Worm (Caenorhabditis elegans) whole organism, L3 larva: ENCODE results near the gene vab-8.

Experiments
- ZK546.5 ChIP-seq: sonication (generic microtip); optimal IDR thresholded peaks from 2 replicates; lab custom pipeline; 2017; ENCODE audit warnings: missing biosample characterization, missing genetic modification characterization
- ama-1 ChIP-seq: fragments of 150-350 bp; optimal IDR thresholded peaks from 2 replicates; lab custom pipeline; 2018
- ceh-16 ChIP-seq: sonication (generic microtip); optimal IDR thresholded peaks from 2 replicates; lab custom pipeline; 2017; ENCODE audit warnings: missing biosample characterization, missing genetic modification characterization
- ceh-82 ChIP-seq: fragments of 150-350 bp; optimal IDR thresholded peaks from 2 replicates; lab custom pipeline; 2014; ENCODE audit warnings: missing biosample characterization, missing genetic modification characterization
- ceh-9 ChIP-seq: sonication (generic microtip); optimal IDR thresholded peaks from 2 replicates; lab custom pipeline; 2018; ENCODE audit warnings: missing biosample characterization, missing genetic modification characterization
- egl-27 ChIP-seq: sonication (generic microtip); optimal IDR thresholded peaks from 4 replicates; lab custom pipeline; 2017; ENCODE audit warnings: missing biosample characterization, missing genetic modification reagents, missing genetic modification characterization
- egl-5 ChIP-seq: fragments of 150-350 bp; optimal IDR thresholded peaks from 2 replicates; lab custom pipeline; 2017; ENCODE audit warnings: missing biosample characterization, missing genetic modification reagents, missing genetic modification characterization, inconsistent platforms
- elt-2 ChIP-seq: sonication (generic microtip); optimal IDR thresholded peaks from 2 replicates; lab custom pipeline; 2016; ENCODE audit warnings: missing genetic modification reagents, mild to moderate bottlenecking, missing genetic modification characterization, missing compliant biosample characterization
- elt-3 ChIP-seq, 3 experiments: fragments of 150-350 bp in 1 of 3; sonication (generic microtip) in 2 of 3; optimal IDR thresholded peaks; 2 replicates in 2 of 3; 4 replicates in 1 of 3; lab custom pipeline; 2014 to 2017; ENCODE audit warnings: missing biosample characterization in 3 of 3, missing genetic modification characterization in 3 of 3
- eor-1 ChIP-seq, 2 experiments: fragments of 150-350 bp; optimal IDR thresholded peaks; 2 replicates each; lab custom pipeline; 2014 to 2018; ENCODE audit warnings: missing biosample characterization in 2 of 2, missing genetic modification characterization in 2 of 2
- fkh-10 ChIP-seq: sonication (generic microtip); optimal IDR thresholded peaks from 2 replicates; lab custom pipeline; 2017; ENCODE audit warnings: missing biosample characterization, missing genetic modification reagents, missing genetic modification characterization
- fkh-2 ChIP-seq: fragments of 150-350 bp; optimal IDR thresholded peaks from 2 replicates; lab custom pipeline; 2014; ENCODE audit warnings: missing biosample characterization, missing genetic modification reagents, missing genetic modification characterization
- fos-1 ChIP-seq: fragments of 150-350 bp; optimal IDR thresholded peaks from 2 replicates; lab custom pipeline; 2014; ENCODE audit warnings: missing biosample characterization, missing genetic modification characterization
- jun-1 ChIP-seq: fragments of 150-350 bp; optimal IDR thresholded peaks from 2 replicates; lab custom pipeline; 2014; ENCODE audit warnings: missing biosample characterization, missing genetic modification reagents, missing genetic modification characterization
- lin-15B ChIP-seq: fragments of 150-350 bp; optimal IDR thresholded peaks from 2 replicates; lab custom pipeline; 2014; ENCODE audit warnings: missing biosample characterization, missing genetic modification characterization
- lin-39 ChIP-seq: fragments of 150-350 bp; optimal IDR thresholded peaks from 2 replicates; lab custom pipeline; 2018; ENCODE audit warnings: missing biosample characterization, missing genetic modification reagents, missing genetic modification characterization
- lsy-12 ChIP-seq: sonication (generic microtip); optimal IDR thresholded peaks from 2 replicates; lab custom pipeline; 2016; ENCODE audit warnings: mild to moderate bottlenecking, missing genetic modification characterization, missing compliant biosample characterization
- mdl-1 ChIP-seq: fragments of 150-350 bp; optimal IDR thresholded peaks from 2 replicates; lab custom pipeline; 2014; ENCODE audit warnings: missing biosample characterization, missing genetic modification characterization
- mml-1 ChIP-seq: fragments of 150-350 bp; sonication (generic microtip); optimal IDR thresholded peaks from 3 replicates; lab custom pipeline; 2014; ENCODE audit warnings: missing biosample characterization, missing genetic modification characterization
- nfya-1 ChIP-seq: sonication (generic microtip); optimal IDR thresholded peaks from 2 replicates; lab custom pipeline; 2017; ENCODE audit warnings: missing genetic modification characterization, mild to moderate bottlenecking, missing compliant biosample characterization, antibody characterized with exemption, moderate library complexity; ENCODE audit not compliant: insufficient read depth
- nhr-11 ChIP-seq: fragments of 150-350 bp; optimal IDR thresholded peaks from 2 replicates; lab custom pipeline; 2014; ENCODE audit warnings: missing biosample characterization, missing genetic modification characterization
- nhr-12 ChIP-seq: fragments of 150-350 bp; optimal IDR thresholded peaks from 2 replicates; lab custom pipeline; 2014; ENCODE audit warnings: missing biosample characterization, missing genetic modification characterization
- nhr-23 ChIP-seq: fragments of 150-350 bp; optimal IDR thresholded peaks from 2 replicates; lab custom pipeline; 2014; ENCODE audit warnings: missing biosample characterization, missing genetic modification reagents, missing genetic modification characterization
- nhr-43 ChIP-seq: sonication (generic microtip); optimal IDR thresholded peaks from 2 replicates; lab custom pipeline; 2016; ENCODE audit warnings: mild to moderate bottlenecking, missing genetic modification characterization, missing compliant biosample characterization; ENCODE audit not compliant: poor library complexity, severe bottlenecking
- nhr-76 ChIP-seq: fragments of 150-350 bp; sonication (generic microtip); optimal IDR thresholded peaks from 5 replicates; lab custom pipeline; 2014; ENCODE audit warnings: missing biosample characterization, missing genetic modification characterization
- nhr-77 ChIP-seq: fragments of 150-350 bp; optimal IDR thresholded peaks from 2 replicates; lab custom pipeline; 2014; ENCODE audit warnings: missing biosample characterization, missing genetic modification characterization
- pha-4 ChIP-seq: fragments of 150-350 bp; optimal IDR thresholded peaks from 2 replicates; lab custom pipeline; 2014; ENCODE audit warnings: missing biosample characterization, missing genetic modification reagents, missing genetic modification characterization
- pqm-1 ChIP-seq: fragments of 150-350 bp; optimal IDR thresholded peaks from 2 replicates; lab custom pipeline; 2017; ENCODE audit warnings: missing biosample characterization, missing genetic modification characterization, inconsistent platforms
- sea-2 ChIP-seq: fragments of 150-350 bp; sonication (generic microtip); optimal IDR thresholded peaks from 4 replicates; lab custom pipeline; 2014; ENCODE audit warnings: missing biosample characterization, missing genetic modification reagents, missing genetic modification characterization
- skn-1 ChIP-seq: fragments of 150-350 bp; optimal IDR thresholded peaks from 2 replicates; lab custom pipeline; 2014; ENCODE audit warnings: missing biosample characterization, missing genetic modification characterization
- snpc-4 ChIP-seq: fragments of 150-350 bp; optimal IDR thresholded peaks from 2 replicates; lab custom pipeline; 2014; ENCODE audit warnings: missing biosample characterization, missing genetic modification characterization
- unc-39 ChIP-seq: sonication (generic microtip); optimal IDR thresholded peaks from 4 replicates; lab custom pipeline; 2017; ENCODE audit warnings: missing biosample characterization, missing genetic modification characterization
- unc-62 ChIP-seq: fragments of 150-350 bp; sonication (generic microtip); optimal IDR thresholded peaks from 4 replicates; lab custom pipeline; 2014; ENCODE audit warnings: missing biosample characterization, missing genetic modification reagents, missing genetic modification characterization
- ztf-11 ChIP-seq: fragments of 150-350 bp; optimal IDR thresholded peaks from 2 replicates; lab custom pipeline; 2014; ENCODE audit warnings: missing biosample characterization, missing genetic modification characterization
- ztf-4 ChIP-seq: fragments of 150-350 bp; optimal IDR thresholded peaks from 2 replicates; lab custom pipeline; 2014; ENCODE audit warnings: missing biosample characterization, missing genetic modification characterization

vab-8 gene

DNA sequence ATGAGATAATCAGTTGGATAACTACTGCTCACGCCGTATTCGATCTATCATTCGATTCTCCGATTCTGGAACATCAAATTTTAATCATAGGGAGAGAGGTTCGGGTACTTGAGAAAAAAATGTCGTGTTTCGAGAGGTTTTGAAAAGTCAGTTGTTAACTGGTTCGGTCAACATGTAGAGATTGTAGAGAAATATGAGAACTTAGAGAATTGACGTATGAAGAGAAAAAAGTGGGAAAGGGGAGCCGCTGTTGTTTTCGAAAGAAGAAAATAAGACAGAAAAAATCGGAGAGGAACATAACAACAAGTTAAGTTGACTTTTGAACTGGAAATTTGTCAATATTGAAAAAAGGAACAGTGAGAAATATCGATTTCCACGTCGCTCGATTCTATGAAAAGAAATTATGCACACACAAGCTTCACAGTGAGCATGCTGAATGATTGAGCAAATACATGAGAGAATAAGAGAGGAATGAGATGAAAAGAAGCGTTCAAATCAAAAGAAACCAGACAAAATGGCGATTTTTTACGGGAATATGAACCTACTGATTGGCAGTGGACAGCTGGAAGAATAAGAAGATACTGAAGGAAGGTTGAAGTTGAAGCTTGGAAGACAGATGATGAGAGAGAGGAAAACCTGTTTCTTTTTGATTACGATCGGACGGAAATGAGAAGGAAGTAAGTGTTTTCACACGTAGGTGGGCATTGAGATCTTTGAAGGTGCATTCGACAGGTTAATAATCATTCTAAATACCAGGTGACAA, 32.0 kb downstream of the vab-8 start, which contains the start of the genes T04H1.13, slfl-5 and rad-50:
T04H1.13 (minus strand) TSS at position 51 of the 763 bp plus-strand sequence.
slfl-5 (minus strand) TSS at position 65 of the 763 bp plus-strand sequence.
rad-50 (plus strand) TSS at position 667 of the 763 bp plus-strand sequence.
- peak; percentile 20 for TF ChIP-seq nhr-23 (tag; lab: Kevin White, UChicago)
- peak; percentile 9 for TF ChIP-seq snpc-4
- no peak for TF ChIP-seq fos-1 (tag; lab: Kevin White, UChicago)
- TF ChIP-seq pha-4 (tag; lab: Kevin White, UChicago), result peak; percentile 96
- TF ChIP-seq ztf-4, result no peak
- no peak for TF ChIP-seq fkh-10 (GFP tag; lab: Kevin White, UChicago)
- TF ChIP-seq unc-39 (tag; lab: Kevin White, UChicago), result no peak
- TF ChIP-seq lin-39 (tag; lab: Kevin White, UChicago), result no peak
- no peak for TF ChIP-seq nhr-12

ce11 chrV:12245777-12246452, 32.8 kb downstream of the vab-8 start:
- peak; percentile 63 for TF ChIP-seq elt-2 (tag; lab: Kevin White, UChicago)
- no peak for TF ChIP-seq ztf-4
- TF ChIP-seq pha-4 (tag; lab: Kevin White, UChicago), result peak; percentile 23
- peak; percentile 19 for TF ChIP-seq lin-15B

ce11 chrV:12251041-12251440, 37.9 kb downstream of the vab-8 start, which contains the start of gene T04H1.5:
T04H1.5 (plus strand) TSS chrV:12251341.
- TF ChIP-seq egl-27 (no peak), nfya-1 (tag; lab: Kevin White, UChicago) (no peak), snpc-4 (no peak), ama-1 (lab: Kevin White, UChicago) (no peak), ceh-9 (tag; lab: Kevin White, UChicago) (no peak), lsy-12 (tag; lab: Kevin White, UChicago) (no peak), unc-62 (no peak), eor-1 (tag; optimal IDR thresholded peaks at IDR 0.05; lab: Kevin White, UChicago) (no peak), lin-15B (no peak), nhr-12 (no peak), nhr-11 (tag; lab: Kevin White, UChicago) (no peak)

DNA sequence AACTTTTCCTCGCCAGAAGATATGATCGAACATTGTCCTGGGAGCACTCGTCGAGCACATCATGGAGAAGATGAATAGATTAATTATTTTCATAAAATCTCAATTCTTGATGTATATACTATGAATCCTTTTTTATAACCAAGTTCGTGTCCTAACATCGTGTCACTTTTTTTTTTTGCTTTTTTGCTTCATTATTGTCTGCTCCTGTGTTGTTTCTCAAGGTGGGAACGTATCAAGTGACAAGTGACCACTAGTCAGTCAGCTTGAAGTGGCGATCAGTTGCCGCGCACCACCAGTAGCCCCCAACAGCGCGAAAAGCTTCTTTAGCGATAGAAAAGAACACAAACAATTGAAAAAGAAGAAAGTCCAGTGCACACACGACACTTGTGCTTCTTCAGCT, 39.1 kb downstream of the vab-8 start, which contains the start of gene lrx-1:
lrx-1 (plus strand) TSS at position 301 of the 400 bp plus-strand sequence.
- TF ChIP-seq elt-2 (tag; lab: Kevin White, UChicago) (no peak), eor-1 (tag; optimal IDR thresholded peaks at IDR 0.05; lab: Kevin White, UChicago) (no peak), ZK546.5 (no peak), fkh-2 (tag; lab: Kevin White, UChicago) (no peak), ztf-11 (tag; lab: Kevin White, UChicago) (no peak), unc-62 (no peak), nhr-76 (tag; lab: Kevin White, UChicago) (no peak)

DNA sequence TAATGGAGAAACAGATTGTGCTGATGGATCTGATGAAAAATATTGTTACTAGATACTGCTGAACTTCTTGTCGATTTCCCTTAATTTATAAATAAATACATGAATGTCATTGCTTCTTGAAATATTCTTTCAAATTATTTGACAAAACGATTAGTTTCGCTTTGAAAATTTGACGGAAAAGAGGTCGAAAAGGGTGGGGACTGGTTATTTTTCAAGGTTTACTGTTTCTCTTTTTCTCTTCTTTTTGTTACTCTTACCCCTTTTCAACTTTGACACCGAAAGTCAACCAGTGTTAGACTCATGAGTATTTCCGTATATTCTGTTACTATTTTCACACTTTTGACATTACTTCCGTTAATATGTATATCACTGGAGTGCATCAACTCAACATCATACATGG, 42.2 kb downstream of the vab-8 start, which contains the start of gene T04H1.12:
T04H1.12 (plus strand) TSS at position 301 of the 400 bp plus-strand sequence.
- no peak for TF ChIP-seq lin-15B
- TF ChIP-seq skn-1 (tag; lab: Kevin White, UChicago), result no peak
- no peak for TF ChIP-seq nhr-76 (tag; lab: Kevin White, UChicago)
- TF ChIP-seq pqm-1 (tag; lab: Kevin White, UChicago), result no peak
- no peak for TF ChIP-seq sea-2

ce11 chrV:12256398-12256797, 43.3 kb downstream of the vab-8 start, which contains the start of gene ugt-55:
ugt-55 (plus strand) TSS chrV:12256698.
- no peak for TF ChIP-seq mdl-1 (tag; lab: Kevin White, UChicago)
- no peak for TF ChIP-seq ceh-16 (tag; lab: Kevin White, UChicago)
- no peak for TF ChIP-seq lin-39 (tag; lab: Kevin White, UChicago)
- no peak for TF ChIP-seq egl-5 (tag; lab: Kevin White, UChicago)
- no peak for TF ChIP-seq fos-1 (tag; lab: Kevin White, UChicago)
- no peak for TF ChIP-seq nhr-77 (tag; lab: Kevin White, UChicago)
- TF ChIP-seq eor-1 (tag; optimal IDR thresholded peaks at IDR 0.05; lab: Kevin White, UChicago), result no peak
- TF ChIP-seq unc-62, result no peak
- no peak for TF ChIP-seq ceh-9 (tag; lab: Kevin White, UChicago)
- no peak for TF ChIP-seq fkh-10 (GFP tag; lab: Kevin White, UChicago)
- TF ChIP-seq jun-1 (tag; lab: Kevin White, UChicago), result no peak
- TF ChIP-seq unc-39 (tag; lab: Kevin White, UChicago), result no peak
- no peak for TF ChIP-seq ceh-82
- no peak for TF ChIP-seq elt-3 (tag; optimal IDR thresholded peaks at IDR 0.05; lab: Kevin White, UChicago)
- TF ChIP-seq mml-1 (tag; lab: Kevin White, UChicago), result no peak
- no peak for TF ChIP-seq nhr-23 (tag; lab: Kevin White, UChicago)
- TF ChIP-seq pqm-1 (tag; lab: Kevin White, UChicago), result no peak
- no peak for TF ChIP-seq nhr-43 (tag; lab: Kevin White, UChicago)
